Fruit fly (Drosophila melanogaster) whole organism, embryonic: ENCODE data around the gene CG9550.

Source experiments
- ATbp ChIP-seq: fragments of 200-800 bp; sonication (Bioruptor generic); optimal IDR thresholded peaks from 2 replicates; lab custom pipeline; 2017; ENCODE audit warnings: missing biosample characterization, mild to moderate bottlenecking, missing genetic modification characterization, missing genetic modification reagents
- Adf1 ChIP-seq: fragments of 200-800 bp; sonication (Bioruptor generic); IDR thresholded peaks from 2 replicates; pipeline ENCODE4 v1.3.6; 2022; ENCODE audit warnings: missing biosample characterization, missing genetic modification characterization
- Awh ChIP-seq: fragments of 200-800 bp; sonication (Bioruptor generic); IDR thresholded peaks from 2 replicates; pipeline ENCODE4, ENCODE4 v1.3.6; 2022; ENCODE audit warnings: missing biosample characterization, missing genetic modification characterization
- Bteb2 ChIP-seq: fragments of 200-800 bp; sonication (Bioruptor generic); optimal IDR thresholded peaks from 2 replicates; lab custom pipeline; 2016; ENCODE audit warnings: missing biosample characterization, missing genetic modification characterization
- CG10565 ChIP-seq: fragments of 200-800 bp; sonication (Bioruptor generic); optimal IDR thresholded peaks from 3 replicates; lab custom pipeline; 2016; ENCODE audit warnings: missing biosample characterization, mild to moderate bottlenecking, missing genetic modification characterization
- CG11085 ChIP-seq: fragments of 200-800 bp; sonication (Bioruptor generic); IDR thresholded peaks from 2 replicates; pipeline ENCODE4 v1.3.6; 2022; ENCODE audit warnings: missing biosample characterization, missing genetic modification characterization
- CG12071 ChIP-seq: fragments of 200-800 bp; sonication (Bioruptor generic); optimal IDR thresholded peaks from 3 replicates; lab custom pipeline; 2018; ENCODE audit warnings: missing biosample characterization, mild to moderate bottlenecking, missing genetic modification characterization
- CG13894 ChIP-seq: fragments of 200-800 bp; sonication (Bioruptor generic); optimal IDR thresholded peaks from 3 replicates; lab custom pipeline; 2018; ENCODE audit warnings: missing biosample characterization, mild to moderate bottlenecking, missing genetic modification characterization, moderate library complexity
- CG17359 ChIP-seq: fragments of 200-800 bp; sonication (Bioruptor generic); optimal IDR thresholded peaks from 3 replicates; lab custom pipeline; 2018; ENCODE audit warnings: missing biosample characterization, mild to moderate bottlenecking, missing genetic modification characterization, moderate library complexity
- CG2712 ChIP-seq: fragments of 200-800 bp; optimal IDR thresholded peaks from 3 replicates; lab custom pipeline; 2019; ENCODE audit warnings: missing biosample characterization, mild to moderate bottlenecking, missing genetic modification characterization, moderate library complexity
- CG2875 ChIP-seq: fragments of 200-800 bp; sonication (Bioruptor generic); optimal IDR thresholded peaks from 2 replicates; lab custom pipeline; 2017; ENCODE audit warnings: missing biosample characterization, mild to moderate bottlenecking, missing genetic modification characterization, missing genetic modification reagents
- CG31224 ChIP-seq: fragments of 200-800 bp; sonication (Bioruptor generic); IDR thresholded peaks from 2 replicates; pipeline ENCODE4 v1.3.6; 2022; ENCODE audit warnings: missing biosample characterization, missing genetic modification characterization
- CG32772 ChIP-seq: fragments of 200-800 bp; sonication (Bioruptor generic); IDR thresholded peaks from 2 replicates; pipeline ENCODE4 v1.3.6; 2022; ENCODE audit warnings: missing biosample characterization, missing genetic modification characterization
- CG33557 ChIP-seq: fragments of 200-800 bp; sonication (Bioruptor generic); optimal IDR thresholded peaks from 2 replicates; lab custom pipeline; 2019; ENCODE audit warnings: missing biosample characterization, mild to moderate bottlenecking, missing genetic modification characterization, moderate library complexity
- CG34376 ChIP-seq: fragments of 200-800 bp; sonication (Bioruptor generic); optimal IDR thresholded peaks from 2 replicates; lab custom pipeline; 2018; ENCODE audit warnings: missing biosample characterization, mild to moderate bottlenecking, missing genetic modification characterization
- CG4707 ChIP-seq: fragments of 200-800 bp; sonication (Bioruptor generic); optimal IDR thresholded peaks from 2 replicates; lab custom pipeline; 2018; ENCODE audit warnings: missing biosample characterization, mild to moderate bottlenecking, missing genetic modification characterization, moderate library complexity
- D ChIP-seq, 2 experiments: fragments of 200-800 bp in 1 of 2; fragments of >200 bp in 1 of 2; sonication (Bioruptor generic) in 1 of 2; optimal IDR thresholded peaks; 2 replicates in 1 of 2; 3 replicates in 1 of 2; lab custom pipeline; 2017; ENCODE audit warnings: mild to moderate bottlenecking in 1 of 2, missing biosample characterization in 1 of 2, missing genetic modification characterization in 1 of 2, missing genetic modification reagents in 1 of 2
- Dip2 ChIP-seq: fragments of 200-800 bp; sonication (Bioruptor generic); IDR thresholded peaks from 2 replicates; pipeline ENCODE4 v1.3.6; 2022; ENCODE audit warnings: missing biosample characterization, missing genetic modification characterization
- Doc3 ChIP-seq: fragments of 200-800 bp; sonication (Bioruptor generic); IDR thresholded peaks from 3 replicates; pipeline ENCODE4 v1.3.6; 2022; ENCODE audit warnings: missing biosample characterization, missing genetic modification characterization; ENCODE audit not compliant: partially characterized antibody
- Drgx ChIP-seq: fragments of 200-800 bp; sonication (Bioruptor generic); IDR thresholded peaks from 2 replicates; pipeline ENCODE4 v1.3.6; 2022; ENCODE audit warnings: missing biosample characterization, missing genetic modification characterization
- Lim3 ChIP-seq: fragments of 200-800 bp; sonication (Bioruptor generic); IDR thresholded peaks from 2 replicates; pipeline ENCODE4 v1.3.6; 2022; ENCODE audit warnings: missing biosample characterization, missing genetic modification characterization
- Sox100B ChIP-seq: fragments of 200-800 bp; sonication (Bioruptor generic); optimal IDR thresholded peaks from 3 replicates; lab custom pipeline; 2018; ENCODE audit warnings: missing biosample characterization, mild to moderate bottlenecking, missing genetic modification characterization
- Sry-δ ChIP-seq: fragments of 200-800 bp; sonication (Bioruptor generic); optimal IDR thresholded peaks from 2 replicates; lab custom pipeline; 2016; ENCODE audit warnings: missing biosample characterization, missing genetic modification characterization
- Stat92E ChIP-seq, 3 experiments: fragments of >200 bp in 2 of 3; fragments of 200-800 bp in 1 of 3; sonication (Bioruptor generic) in 1 of 3; optimal IDR thresholded peaks; 2 replicates each; lab custom pipeline; 2017 to 2019; ENCODE audit warnings: missing biosample characterization in 3 of 3, missing genetic modification characterization in 3 of 3, mild to moderate bottlenecking in 1 of 3, moderate library complexity in 1 of 3
- Xrp1 ChIP-seq: fragments of 200-800 bp; sonication (Bioruptor generic); IDR thresholded peaks from 2 replicates; pipeline ENCODE4 v1.3.6; 2022; ENCODE audit warnings: missing biosample characterization, missing genetic modification characterization
- YL-1 ChIP-seq: fragments of 200-800 bp; sonication (Bioruptor generic); optimal IDR thresholded peaks from 3 replicates; lab custom pipeline; 2017; ENCODE audit warnings: missing biosample characterization, mild to moderate bottlenecking, missing genetic modification characterization
- abd-A ChIP-seq: fragments of 200-800 bp; sonication (Bioruptor generic); optimal IDR thresholded peaks from 3 replicates; lab custom pipeline; 2019; ENCODE audit warnings: missing biosample characterization, mild to moderate bottlenecking, missing genetic modification characterization, moderate library complexity
- bab2 ChIP-seq: fragments of 200-800 bp; sonication (Bioruptor generic); optimal IDR thresholded peaks from 2 replicates; lab custom pipeline; 2016; ENCODE audit warnings: missing biosample characterization, missing genetic modification characterization
- bigmax ChIP-seq: fragments of 200-800 bp; sonication (Bioruptor generic); optimal IDR thresholded peaks from 2 replicates; lab custom pipeline; 2018; ENCODE audit warnings: missing biosample characterization, mild to moderate bottlenecking, missing genetic modification characterization
- btn ChIP-seq: fragments of 200-800 bp; sonication (Bioruptor generic); optimal IDR thresholded peaks from 2 replicates; lab custom pipeline; 2016; ENCODE audit warnings: missing biosample characterization, missing genetic modification characterization
- cad ChIP-seq: fragments of >200 bp; optimal IDR thresholded peaks from 2 replicates; lab custom pipeline; 2017; ENCODE audit warnings: missing biosample characterization, missing genetic modification characterization
- cwo ChIP-seq: fragments of 200-800 bp; sonication (Bioruptor generic); optimal IDR thresholded peaks from 3 replicates; lab custom pipeline; 2017; ENCODE audit warnings: missing biosample characterization, missing genetic modification characterization, mild to moderate bottlenecking, moderate library complexity, missing genetic modification reagents
- dm ChIP-seq: fragments of 200-800 bp; sonication (Bioruptor generic); optimal IDR thresholded peaks from 3 replicates; lab custom pipeline; 2016; ENCODE audit warnings: missing biosample characterization, missing genetic modification characterization
- gt ChIP-seq: fragments of 200-800 bp; sonication (Bioruptor generic); IDR thresholded peaks from 2 replicates; pipeline ENCODE4 v1.3.6; 2022; ENCODE audit warnings: missing biosample characterization, missing genetic modification characterization
- h ChIP-seq: fragments of >200 bp; optimal IDR thresholded peaks from 2 replicates; lab custom pipeline; 2017
- hkb ChIP-seq, 2 experiments: fragments of 200-800 bp in 1 of 2; fragments of >200 bp in 1 of 2; sonication (Bioruptor generic) in 1 of 2; IDR thresholded peaks in 1 of 2; optimal IDR thresholded peaks in 1 of 2; 2 replicates each; pipeline versions ENCODE4 v1.3.6 to Lab custom; 2017 to 2022; ENCODE audit warnings: missing biosample characterization in 1 of 2, missing genetic modification characterization in 1 of 2
- jumu ChIP-seq: fragments of 200-800 bp; sonication (Bioruptor generic); optimal IDR thresholded peaks from 3 replicates; lab custom pipeline; 2016; ENCODE audit warnings: missing biosample characterization, missing genetic modification characterization
- kay ChIP-seq: fragments of 200-800 bp; sonication (Bioruptor generic); optimal IDR thresholded peaks from 2 replicates; lab custom pipeline; 2016; ENCODE audit warnings: missing biosample characterization, missing genetic modification characterization
- mam ChIP-seq: fragments of 200-800 bp; sonication (Bioruptor generic); optimal IDR thresholded peaks from 3 replicates; lab custom pipeline; 2016; ENCODE audit warnings: missing biosample characterization, missing genetic modification characterization
- nmo ChIP-seq: fragments of 200-800 bp; sonication (Bioruptor generic); optimal IDR thresholded peaks from 2 replicates; lab custom pipeline; 2018; ENCODE audit warnings: missing biosample characterization, mild to moderate bottlenecking, missing genetic modification characterization, moderate library complexity
- pan ChIP-seq, 4 experiments: fragments of >200 bp in 3 of 4; fragments of 200-800 bp in 1 of 4; sonication (Bioruptor generic) in 1 of 4; optimal IDR thresholded peaks in 3 of 4; IDR thresholded peaks in 1 of 4; 2 replicates each; pipeline versions ENCODE4 v1.3.6 to Lab custom; 2017 to 2022; ENCODE audit warnings: missing biosample characterization in 2 of 4, missing genetic modification characterization in 2 of 4, mixed read lengths in 1 of 4
- pros ChIP-seq: fragments of 200-800 bp; sonication (Bioruptor generic); optimal IDR thresholded peaks from 3 replicates; lab custom pipeline; 2019; ENCODE audit warnings: missing biosample characterization, mild to moderate bottlenecking, missing genetic modification characterization, moderate library complexity
- psq ChIP-seq: fragments of 200-800 bp; sonication (Bioruptor generic); optimal IDR thresholded peaks from 2 replicates; lab custom pipeline; 2017; ENCODE audit warnings: missing biosample characterization, missing genetic modification characterization
- pum ChIP-seq: fragments of 200-800 bp; sonication (Bioruptor generic); optimal IDR thresholded peaks from 2 replicates; lab custom pipeline; 2016; ENCODE audit warnings: missing biosample characterization, missing genetic modification characterization
- shn ChIP-seq: fragments of 200-800 bp; sonication (Bioruptor generic); optimal IDR thresholded peaks from 3 replicates; lab custom pipeline; 2016; ENCODE audit warnings: missing biosample characterization, missing genetic modification characterization
- sima ChIP-seq: fragments of 200-800 bp; sonication (Bioruptor generic); optimal IDR thresholded peaks from 2 replicates; lab custom pipeline; 2016; ENCODE audit warnings: missing biosample characterization, missing genetic modification characterization
- sna ChIP-seq: fragments of 200-800 bp; sonication (Bioruptor generic); IDR thresholded peaks from 2 replicates; pipeline ENCODE4 v1.3.6; 2022; ENCODE audit warnings: missing biosample characterization, missing genetic modification characterization; ENCODE audit not compliant: partially characterized antibody
- sob ChIP-seq: fragments of 200-800 bp; sonication (Bioruptor generic); IDR thresholded peaks from 2 replicates; pipeline ENCODE4 v1.3.6; 2022; ENCODE audit warnings: missing biosample characterization, missing genetic modification characterization
- tgo ChIP-seq: fragments of 200-800 bp; sonication (Bioruptor generic); IDR thresholded peaks from 3 replicates; pipeline ENCODE4 v1.3.6; 2022; ENCODE audit warnings: missing biosample characterization, missing genetic modification characterization
- wek ChIP-seq: fragments of 200-800 bp; sonication (Bioruptor generic); optimal IDR thresholded peaks from 3 replicates; lab custom pipeline; 2018; ENCODE audit warnings: missing biosample characterization, mild to moderate bottlenecking, missing genetic modification characterization, moderate library complexity

Gene CG9550

dm6 chr2L:6465497-6465896 lies 31.4 kb upstream of the CG9550 start, which contains the start of gene Rchy1 (continued):
- TF ChIP-seq sima (GFP tag; lab: Kevin White, UChicago) (no peak), pum (no peak), Drgx (GFP tag; lab: Robert Waterston, UW) (no peak), psq (GFP tag; lab: Kevin White, UChicago) (no peak), nmo (GFP tag; lab: Kevin White, UChicago) (no peak), jumu (no peak), hkb (optimal IDR thresholded peaks at IDR 0.05; lab: Kevin White, UChicago) (no peak), hkb (GFP tag; IDR thresholded peaks at IDR 0.05; lab: Robert Waterston, UW) (peak; percentile 51; the same call in 1 of the 2 replicates), CG31224 (GFP tag; lab: Robert Waterston, UW) (no peak), kay (GFP tag; lab: Kevin White, UChicago) (no peak), CG12071 (GFP tag; lab: Kevin White, UChicago) (peak; percentile 44), Bteb2 (GFP tag; lab: Kevin White, UChicago) (no peak), wek (peak; percentile 49), Adf1 (GFP tag; lab: Robert Waterston, UW) (peak; percentile 14; the same call in 1 of the 2 replicates), dm (GFP tag; lab: Kevin White, UChicago) (no peak), abd-A (tag; lab: Kevin White, UChicago) (no peak), CG4707 (no peak), shn (GFP tag; lab: Kevin White, UChicago) (no peak), Lim3 (no peak), tgo (GFP tag; lab: Robert Waterston, UW) (no peak; the same call in 2 of the 3 replicates), sna (no peak), bab2 (no peak), ATbp (GFP tag; lab: Kevin White, UChicago) (no peak), Sry-δ (GFP tag; lab: Kevin White, UChicago) (no peak), CG34376 (peak; percentile 82), Sox100B (GFP tag; lab: Kevin White, UChicago) (no peak), Dip2 (no peak), CG10565 (no peak), Awh (no peak), Xrp1 (peak; percentile 17; the same call in 1 of the 2 replicates), sob (peak; percentile 58; the same call in 1 of the 2 replicates), CG11085 (no peak), pros (GFP tag; lab: Kevin White, UChicago) (no peak), CG13894 (peak; percentile 72), D (optimal IDR thresholded peaks at IDR 0.05; lab: Kevin White, UChicago) (no peak), D (GFP tag; optimal IDR thresholded peaks at IDR 0.05; lab: Kevin White, UChicago) (no peak), mam (GFP tag; lab: Kevin White, UChicago) (no peak), Doc3 (no peak), bigmax (GFP tag; lab: Kevin White, UChicago) (no peak), CG2712 (no peak), pan (optimal IDR thresholded peaks at IDR 0.05; lab: Kevin White, UChicago) (no peak), pan (GFP tag; optimal IDR thresholded peaks at IDR 0.05 in 1 of 2, IDR thresholded peaks at IDR 0.05 in 1 of 2) (peak in 1 of 2 experiments; percentile 27), cwo (GFP tag; lab: Kevin White, UChicago) (no peak), h (lab: Kevin White, UChicago) (no peak), Stat92E (GFP tag; optimal IDR thresholded peaks at IDR 0.05; lab: Kevin White, UChicago) (no peak), btn (GFP tag; lab: Kevin White, UChicago) (no peak), gt (GFP tag; lab: Robert Waterston, UW) (no peak), YL-1 (GFP tag; lab: Kevin White, UChicago) (no peak), CG17359 (tag; lab: Kevin White, UChicago) (peak; percentile 4), cad (GFP tag; lab: Kevin White, UChicago) (no peak), CG32772 (GFP tag; lab: Robert Waterston, UW) (no peak), CG2875 (GFP tag; lab: Kevin White, UChicago) (peak; percentile 26), CG33557 (GFP tag; lab: Kevin White, UChicago) (no peak)
